Worm (Caenorhabditis elegans) whole organism, L2 larva: ENCODE data around the gene clr-1.

Source experiments
- C34F6.9 ChIP-seq: fragments of 150-350 bp; optimal IDR thresholded peaks from 2 replicates; lab custom pipeline; 2014; ENCODE audit warnings: missing biosample characterization, missing genetic modification characterization
- F13H6.1 ChIP-seq: sonication (generic microtip); optimal IDR thresholded peaks from 2 replicates; lab custom pipeline; 2016; ENCODE audit warnings: missing genetic modification characterization, missing compliant biosample characterization
- R02D3.7 ChIP-seq: fragments of 150-350 bp; optimal IDR thresholded peaks from 2 replicates; lab custom pipeline; 2014; ENCODE audit warnings: missing biosample characterization, missing genetic modification characterization
- Y55F3AM.14 ChIP-seq: fragments of 200-800 bp; sonication (Bioruptor generic); optimal IDR thresholded peaks from 2 replicates; lab custom pipeline; 2018; ENCODE audit warnings: mild to moderate bottlenecking, missing genetic modification characterization, missing compliant biosample characterization
- ZK546.5 ChIP-seq: sonication (generic microtip); optimal IDR thresholded peaks from 2 replicates; lab custom pipeline; 2017; ENCODE audit warnings: missing biosample characterization, missing genetic modification characterization
- alr-1 ChIP-seq: fragments of 150-350 bp; optimal IDR thresholded peaks from 2 replicates; lab custom pipeline; 2014; ENCODE audit warnings: missing biosample characterization, missing genetic modification characterization
- aly-2 ChIP-seq: fragments of 150-350 bp; optimal IDR thresholded peaks from 2 replicates; lab custom pipeline; 2014; ENCODE audit warnings: missing biosample characterization, missing genetic modification characterization
- ama-1 ChIP-seq: fragments of 150-350 bp; optimal IDR thresholded peaks from 2 replicates; lab custom pipeline; 2018; ENCODE audit warnings: inconsistent platforms
- blmp-1 ChIP-seq: sonication (generic microtip); optimal IDR thresholded peaks from 2 replicates; lab custom pipeline; 2017; ENCODE audit warnings: missing genetic modification characterization, mild to moderate bottlenecking, missing compliant biosample characterization, antibody characterized with exemption, moderate library complexity; ENCODE audit not compliant: insufficient read depth
- ceh-16 ChIP-seq: fragments of 150-350 bp; optimal IDR thresholded peaks from 2 replicates; lab custom pipeline; 2014; ENCODE audit warnings: missing biosample characterization, missing genetic modification characterization
- ceh-82 ChIP-seq: fragments of 150-350 bp; optimal IDR thresholded peaks from 2 replicates; lab custom pipeline; 2014; ENCODE audit warnings: missing biosample characterization, missing genetic modification characterization
- crh-2 ChIP-seq: sonication (generic microtip); optimal IDR thresholded peaks from 2 replicates; lab custom pipeline; 2017; ENCODE audit warnings: missing biosample characterization, missing genetic modification characterization
- dmd-4 ChIP-seq: sonication (generic microtip); optimal IDR thresholded peaks from 2 replicates; lab custom pipeline; 2017; ENCODE audit warnings: missing biosample characterization, missing genetic modification characterization
- egl-27 ChIP-seq: sonication (generic microtip); optimal IDR thresholded peaks from 3 replicates; lab custom pipeline; 2017; ENCODE audit warnings: missing biosample characterization, missing genetic modification reagents, missing genetic modification characterization
- elt-1 ChIP-seq: fragments of 150-350 bp; optimal IDR thresholded peaks from 2 replicates; lab custom pipeline; 2014; ENCODE audit warnings: missing biosample characterization, missing genetic modification characterization
- elt-3 ChIP-seq: sonication (generic microtip); optimal IDR thresholded peaks from 2 replicates; lab custom pipeline; 2017; ENCODE audit warnings: missing biosample characterization, missing genetic modification characterization
- fos-1 ChIP-seq: fragments of 150-350 bp; optimal IDR thresholded peaks from 2 replicates; lab custom pipeline; 2014; ENCODE audit warnings: missing biosample characterization, missing genetic modification characterization
- gmeb-1 ChIP-seq: fragments of 150-350 bp; optimal IDR thresholded peaks from 2 replicates; lab custom pipeline; 2014; ENCODE audit warnings: missing biosample characterization, missing genetic modification characterization
- lin-11 ChIP-seq: fragments of 150-350 bp; sonication (generic microtip); optimal IDR thresholded peaks from 2 replicates; lab custom pipeline; 2014; ENCODE audit warnings: missing biosample characterization, missing genetic modification characterization, inconsistent platforms, mixed read lengths
- lin-13 ChIP-seq: fragments of 150-350 bp; optimal IDR thresholded peaks from 2 replicates; lab custom pipeline; 2014; ENCODE audit warnings: missing biosample characterization, missing genetic modification reagents, missing genetic modification characterization
- lin-39 ChIP-seq: fragments of 150-350 bp; optimal IDR thresholded peaks from 2 replicates; lab custom pipeline; 2014; ENCODE audit warnings: missing biosample characterization, missing genetic modification reagents, missing genetic modification characterization
- lsy-2 ChIP-seq, 2 experiments: fragments of 150-350 bp in 1 of 2; sonication (generic microtip) in 1 of 2; optimal IDR thresholded peaks; 2 replicates each; lab custom pipeline; 2014 to 2017; ENCODE audit warnings: missing biosample characterization in 2 of 2, missing genetic modification characterization in 2 of 2
- mab-5 ChIP-seq: fragments of 150-350 bp; optimal IDR thresholded peaks from 2 replicates; lab custom pipeline; 2014; ENCODE audit warnings: missing biosample characterization, missing genetic modification characterization
- mbf-1 ChIP-seq: sonication (generic microtip); optimal IDR thresholded peaks from 2 replicates; lab custom pipeline; 2017; ENCODE audit warnings: missing biosample characterization, missing genetic modification characterization
- mdl-1 ChIP-seq, 2 experiments: fragments of 150-350 bp in 1 of 2; sonication (generic microtip) in 1 of 2; optimal IDR thresholded peaks; 2 replicates each; lab custom pipeline; 2017; ENCODE audit warnings: missing biosample characterization in 2 of 2, missing genetic modification characterization in 2 of 2
- nhr-10 ChIP-seq: sonication (generic microtip); optimal IDR thresholded peaks from 2 replicates; lab custom pipeline; 2017; ENCODE audit warnings: missing biosample characterization, missing genetic modification characterization
- nhr-11 ChIP-seq: fragments of 150-350 bp; optimal IDR thresholded peaks from 2 replicates; lab custom pipeline; 2014; ENCODE audit warnings: missing biosample characterization, missing genetic modification characterization
- nhr-12 ChIP-seq: fragments of 150-350 bp; optimal IDR thresholded peaks from 2 replicates; lab custom pipeline; 2014; ENCODE audit warnings: missing biosample characterization, missing genetic modification characterization
- nhr-129 ChIP-seq: fragments of 150-350 bp; optimal IDR thresholded peaks from 2 replicates; lab custom pipeline; 2014; ENCODE audit warnings: missing biosample characterization, missing genetic modification characterization
- nhr-21 ChIP-seq: fragments of 150-350 bp; optimal IDR thresholded peaks from 2 replicates; lab custom pipeline; 2014; ENCODE audit warnings: missing biosample characterization, missing genetic modification characterization
- nhr-23 ChIP-seq: fragments of 150-350 bp; optimal IDR thresholded peaks from 2 replicates; lab custom pipeline; 2014; ENCODE audit warnings: missing biosample characterization, missing genetic modification reagents, missing genetic modification characterization
- nhr-237 ChIP-seq: fragments of 150-350 bp; optimal IDR thresholded peaks from 2 replicates; lab custom pipeline; 2014; ENCODE audit warnings: missing biosample characterization, missing genetic modification characterization
- nhr-25 ChIP-seq: fragments of 150-350 bp; sonication (generic microtip); optimal IDR thresholded peaks from 3 replicates; lab custom pipeline; 2014; ENCODE audit warnings: missing biosample characterization, missing genetic modification characterization
- nhr-77 ChIP-seq: fragments of 150-350 bp; optimal IDR thresholded peaks from 2 replicates; lab custom pipeline; 2014; ENCODE audit warnings: missing biosample characterization, missing genetic modification characterization
- peb-1 ChIP-seq: fragments of 150-350 bp; optimal IDR thresholded peaks from 2 replicates; lab custom pipeline; 2014; ENCODE audit warnings: missing biosample characterization, missing genetic modification characterization
- sem-4 ChIP-seq: fragments of 150-350 bp; optimal IDR thresholded peaks from 2 replicates; lab custom pipeline; 2014; ENCODE audit warnings: missing biosample characterization, missing genetic modification reagents, missing genetic modification characterization
- skn-1 ChIP-seq: sonication (generic microtip); optimal IDR thresholded peaks from 2 replicates; lab custom pipeline; 2017; ENCODE audit warnings: missing biosample characterization, missing genetic modification characterization
- sma-9 ChIP-seq, 2 experiments: fragments of 150-350 bp in 1 of 2; sonication (generic microtip) in 1 of 2; optimal IDR thresholded peaks; 2 replicates each; lab custom pipeline; 2014 to 2016; ENCODE audit warnings: missing genetic modification characterization in 2 of 2, mild to moderate bottlenecking in 1 of 2, missing biosample characterization in 1 of 2, missing compliant biosample characterization in 1 of 2, missing genetic modification reagents in 1 of 2, moderate library complexity in 1 of 2
- snpc-4 ChIP-seq: fragments of 150-350 bp; optimal IDR thresholded peaks from 2 replicates; lab custom pipeline; 2014; ENCODE audit warnings: missing biosample characterization, missing genetic modification characterization
- unc-39 ChIP-seq: fragments of 150-350 bp; optimal IDR thresholded peaks from 2 replicates; lab custom pipeline; 2014; ENCODE audit warnings: missing biosample characterization, missing genetic modification characterization
- unc-62 ChIP-seq: fragments of 150-350 bp; optimal IDR thresholded peaks from 2 replicates; lab custom pipeline; 2014; ENCODE audit warnings: missing biosample characterization, missing genetic modification reagents, missing genetic modification characterization
- zag-1 ChIP-seq: fragments of 150-350 bp; optimal IDR thresholded peaks from 2 replicates; lab custom pipeline; 2014; ENCODE audit warnings: missing biosample characterization, missing genetic modification characterization
- ztf-1 ChIP-seq: fragments of 200-800 bp; sonication (Bioruptor generic); conservative IDR thresholded peaks from 2 replicates; pipeline ENCODE4 v1.3.6; 2022; ENCODE audit warnings: missing genetic modification characterization, missing compliant biosample characterization
- ztf-11 ChIP-seq: sonication (generic microtip); optimal IDR thresholded peaks from 2 replicates; lab custom pipeline; 2017; ENCODE audit warnings: missing biosample characterization, missing genetic modification characterization
- ztf-4 ChIP-seq: fragments of 150-350 bp; optimal IDR thresholded peaks from 2 replicates; lab custom pipeline; 2014; ENCODE audit warnings: missing biosample characterization, missing genetic modification characterization

The clr-1 gene

ce11 chrII:5425633-5426032 lies 40.5 kb upstream of the clr-1 start, which contains the start of gene F07F6.8:
F07F6.8 (minus strand) TSS chrII:5425733.
- no peak for TF ChIP-seq mab-5 (tag; lab: Kevin White, UChicago)
- TF ChIP-seq ZK546.5 (tag; lab: Kevin White, UChicago), result no peak
- no peak for TF ChIP-seq peb-1
- no peak for TF ChIP-seq ceh-82
- TF ChIP-seq egl-27, result no peak
- no peak for TF ChIP-seq F13H6.1
- no peak for TF ChIP-seq ztf-11 (tag; lab: Kevin White, UChicago)
- no peak for TF ChIP-seq nhr-10 (tag; lab: Kevin White, UChicago)
- TF ChIP-seq alr-1 (tag; lab: Kevin White, UChicago), result no peak
- TF ChIP-seq nhr-12 (tag; lab: Kevin White, UChicago), result no peak
- no peak for TF ChIP-seq unc-39 (tag; lab: Kevin White, UChicago)

DNA sequence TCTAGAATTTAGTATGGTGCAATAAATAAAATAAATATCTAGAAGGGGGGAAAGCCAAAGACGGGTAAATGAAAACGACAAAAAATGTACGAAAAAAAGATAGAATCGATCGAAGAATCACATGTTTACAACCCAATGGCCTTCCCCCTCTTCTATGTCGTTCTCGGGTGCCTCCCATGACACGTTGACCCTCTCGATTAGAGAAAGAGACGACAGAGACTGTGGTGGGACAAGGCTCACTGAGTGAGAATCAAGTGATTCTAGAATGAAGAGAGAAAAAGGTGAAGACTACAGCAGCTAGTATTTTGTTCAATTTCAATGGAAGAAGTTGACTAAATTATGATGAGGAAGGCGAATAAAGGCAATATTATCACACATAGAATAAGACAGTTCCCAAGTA lies 40.1 kb upstream of the clr-1 start:
- TF ChIP-seq ztf-4, result no peak
- no peak for TF ChIP-seq ztf-1 (GFP tag; lab: Robert Waterston, UW)
- TF ChIP-seq mab-5 (tag; lab: Kevin White, UChicago), result no peak
- peak in 1 of 2 experiments; percentile 71 for TF ChIP-seq lsy-2 (tag; optimal IDR thresholded peaks at IDR 0.05; lab: Kevin White, UChicago)
- TF ChIP-seq nhr-12 (tag; lab: Kevin White, UChicago), result no peak
- TF ChIP-seq dmd-4 (tag; lab: Kevin White, UChicago), result no peak
- no peak for TF ChIP-seq lin-39 (tag; lab: Kevin White, UChicago)
- no peak for TF ChIP-seq peb-1
- TF ChIP-seq elt-3 (tag; lab: Kevin White, UChicago), result no peak
- no peak for TF ChIP-seq nhr-11
- no peak for TF ChIP-seq mdl-1 (tag; optimal IDR thresholded peaks at IDR 0.05; lab: Kevin White, UChicago)
- TF ChIP-seq alr-1 (tag; lab: Kevin White, UChicago), result no peak
- no peak for TF ChIP-seq sem-4 (tag; lab: Kevin White, UChicago)
- no peak for TF ChIP-seq R02D3.7 (tag; lab: Kevin White, UChicago)
- TF ChIP-seq nhr-77 (tag; lab: Kevin White, UChicago), result no peak
- no peak for TF ChIP-seq blmp-1
- TF ChIP-seq ztf-11 (tag; lab: Kevin White, UChicago), result no peak
- no peak for TF ChIP-seq nhr-21
- no peak for TF ChIP-seq mbf-1
- no peak for TF ChIP-seq nhr-10 (tag; lab: Kevin White, UChicago)
- TF ChIP-seq C34F6.9 (tag; lab: Kevin White, UChicago), result peak; percentile 79
- no peak for TF ChIP-seq zag-1 (tag; lab: Kevin White, UChicago)
- TF ChIP-seq sma-9 (GFP tag; optimal IDR thresholded peaks at IDR 0.05; lab: Kevin White, UChicago), result peak; percentile 27
- no peak for TF ChIP-seq sma-9 (tag; optimal IDR thresholded peaks at IDR 0.05; lab: Kevin White, UChicago)
- TF ChIP-seq Y55F3AM.14, result no peak
- no peak for TF ChIP-seq nhr-23 (tag; lab: Kevin White, UChicago)
- no peak for TF ChIP-seq lin-13 (GFP tag; lab: Kevin White, UChicago)
- TF ChIP-seq unc-39 (tag; lab: Kevin White, UChicago), result no peak
- peak; percentile 92 for TF ChIP-seq nhr-129
- TF ChIP-seq ceh-82, result no peak
- no peak for TF ChIP-seq skn-1 (tag; lab: Kevin White, UChicago)
- TF ChIP-seq F13H6.1, result peak; percentile 38
- TF ChIP-seq elt-1 (tag; lab: Kevin White, UChicago), result no peak
- no peak for TF ChIP-seq lin-11
- no peak for TF ChIP-seq unc-62
- no peak for TF ChIP-seq nhr-237 (tag; lab: Kevin White, UChicago)
- peak; percentile 28 for TF ChIP-seq ama-1 (lab: Kevin White, UChicago)
- no peak for TF ChIP-seq ceh-16 (tag; lab: Kevin White, UChicago)
- TF ChIP-seq gmeb-1 (tag; lab: Kevin White, UChicago), result no peak
- TF ChIP-seq aly-2 (tag; lab: Kevin White, UChicago), result no peak
- TF ChIP-seq nhr-25 (tag; lab: Kevin White, UChicago), result peak; percentile 69
- peak; percentile 63 for TF ChIP-seq fos-1
- TF ChIP-seq snpc-4 (tag; lab: Kevin White, UChicago), result no peak
- peak; percentile 76 for TF ChIP-seq crh-2
